ENCODE assay signal across 4 fruit fly cellular contexts in genomic region chr3R:21822562-21822933, dm6.
TF ChIP-seq lines count a peak whose summit lies in the region.

TSS of gene CASK (minus strand) at chr3R:21822674.

- no peak for TF ChIP-seq CTCF in whole organism, embryonic (GFP tag; optimal IDR thresholded peaks at IDR 0.05; lab: Kevin White, UChicago)

TF ChIP-seq in whole organism, adult, 20 proteins besides CTCF, POLR2A, EP300 and RAD21:
- TF ChIP-seq Mnt (GFP tag; optimal IDR thresholded peaks at IDR 0.05; lab: Kevin White, UChicago) (no peak), bab1 (GFP tag; optimal IDR thresholded peaks at IDR 0.05; lab: Kevin White, UChicago) (peak; percentile 4)

TF ChIP-seq in whole organism, embryonic, 481 proteins besides CTCF, POLR2A, EP300 and RAD21 (continues in another document):
- TF ChIP-seq vnd (GFP tag; IDR thresholded peaks at IDR 0.05; lab: Robert Waterston, UW; ENCODE audit: partially characterized antibody) (no peak), NC2α (GFP tag; optimal IDR thresholded peaks at IDR 0.05; lab: Kevin White, UChicago) (no peak), Sry-β (GFP tag; optimal IDR thresholded peaks at IDR 0.05; lab: Kevin White, UChicago) (no peak), CG31224 (GFP tag; IDR thresholded peaks at IDR 0.05; lab: Robert Waterston, UW) (no peak), row (GFP tag; IDR thresholded peaks at IDR 0.05; lab: Robert Waterston, UW) (peak; percentile 73), vvl (GFP tag; IDR thresholded peaks at IDR 0.05; lab: Robert Waterston, UW) (0 out of 2 replicates have a peak, but pooled peaks have one; percentile 16), CG15269 (tag; optimal IDR thresholded peaks at IDR 0.05; lab: Kevin White, UChicago) (no peak), pb (GFP tag; optimal IDR thresholded peaks at IDR 0.05; lab: Kevin White, UChicago) (no peak), CG6813 (GFP tag; optimal IDR thresholded peaks at IDR 0.05; lab: Kevin White, UChicago) (no peak), grau (tag; optimal IDR thresholded peaks at IDR 0.05; lab: Kevin White, UChicago) (peak; percentile 12), gro (GFP tag; optimal IDR thresholded peaks at IDR 0.05; lab: Kevin White, UChicago) (no peak), MTF-1 (GFP tag; optimal IDR thresholded peaks at IDR 0.05; lab: Kevin White, UChicago; ENCODE audit: borderline replicate concordance) (no peak), CG4282 (GFP tag; optimal IDR thresholded peaks at IDR 0.05; lab: Kevin White, UChicago) (no peak), Aef1 (GFP tag; IDR thresholded peaks at IDR 0.05; lab: Robert Waterston, UW) (no peak), sd (tag; optimal IDR thresholded peaks at IDR 0.05; lab: Kevin White, UChicago) (peak; percentile 63), CG2120 (GFP tag; optimal IDR thresholded peaks at IDR 0.05; lab: Kevin White, UChicago) (peak; percentile 24), CG33213 (GFP tag; optimal IDR thresholded peaks at IDR 0.05; lab: Kevin White, UChicago) (peak; percentile 49), Mes4 (GFP tag; optimal IDR thresholded peaks at IDR 0.05; lab: Kevin White, UChicago) (peak; percentile 46), yki (optimal IDR thresholded peaks at IDR 0.05; lab: Kevin White, UChicago) (no peak), org-1 (GFP tag; optimal IDR thresholded peaks at IDR 0.05; lab: Kevin White, UChicago) (no peak), pzg (GFP tag; optimal IDR thresholded peaks at IDR 0.05; lab: Kevin White, UChicago) (peak; percentile 78), klu (GFP tag; IDR thresholded peaks at IDR 0.05; lab: Robert Waterston, UW) (no peak), D19A (tag; optimal IDR thresholded peaks at IDR 0.05; lab: Kevin White, UChicago) (no peak), CG5180 (GFP tag; optimal IDR thresholded peaks at IDR 0.05; lab: Kevin White, UChicago) (no peak), CG17568 (GFP tag; optimal IDR thresholded peaks at IDR 0.05; lab: Kevin White, UChicago) (no peak), CG30403 (GFP tag; optimal IDR thresholded peaks at IDR 0.05; lab: Kevin White, UChicago) (no peak), CG6683 (GFP tag; optimal IDR thresholded peaks at IDR 0.05; lab: Kevin White, UChicago) (no peak), wek (GFP tag; optimal IDR thresholded peaks at IDR 0.05; lab: Kevin White, UChicago) (no peak), CG12155 (GFP tag; optimal IDR thresholded peaks at IDR 0.05; lab: Kevin White, UChicago) (no peak), onecut (GFP tag; IDR thresholded peaks at IDR 0.05; lab: Robert Waterston, UW) (peak; percentile 37)

TF ChIP-seq in whole organism, prepupa, 60 proteins besides CTCF, POLR2A, EP300 and RAD21:
- no peak for TF ChIP-seq Eip78C (GFP tag; lab: Kevin White, UChicago)
- TF ChIP-seq lz (GFP tag; optimal IDR thresholded peaks at IDR 0.05; lab: Kevin White, UChicago), result no peak
- TF ChIP-seq pdm3 (GFP tag; optimal IDR thresholded peaks at IDR 0.05; lab: Kevin White, UChicago), result peak; percentile 6
- TF ChIP-seq CG11762 (GFP tag; optimal IDR thresholded peaks at IDR 0.05; lab: Kevin White, UChicago; ENCODE audit: insufficient read depth), result no peak
- TF ChIP-seq ss (GFP tag; optimal IDR thresholded peaks at IDR 0.05; lab: Kevin White, UChicago), result no peak
- TF ChIP-seq CG3032 (tag; optimal IDR thresholded peaks at IDR 0.05; lab: Kevin White, UChicago), result no peak
- TF ChIP-seq CG1621 (tag; optimal IDR thresholded peaks at IDR 0.05; lab: Kevin White, UChicago), result no peak
- no peak for TF ChIP-seq CG31627 (GFP tag; optimal IDR thresholded peaks at IDR 0.05; lab: Kevin White, UChicago)
- peak; percentile 5 for TF ChIP-seq Hr39 (GFP tag; optimal IDR thresholded peaks at IDR 0.05; lab: Kevin White, UChicago)
- TF ChIP-seq fkh (GFP tag; optimal IDR thresholded peaks at IDR 0.05; lab: Kevin White, UChicago), result peak; percentile 73
- no peak for TF ChIP-seq CG6276 (GFP tag; optimal IDR thresholded peaks at IDR 0.05; lab: Kevin White, UChicago)
- TF ChIP-seq CG11294 (GFP tag; IDR thresholded peaks at IDR 0.05; lab: Robert Waterston, UW), result no peak
- no peak for TF ChIP-seq CG9139 (GFP tag; optimal IDR thresholded peaks at IDR 0.05; lab: Kevin White, UChicago)
- peak; percentile 3 for TF ChIP-seq Hr4 (GFP tag; optimal IDR thresholded peaks at IDR 0.05; lab: Kevin White, UChicago)
- TF ChIP-seq esn (GFP tag; optimal IDR thresholded peaks at IDR 0.05; lab: Kevin White, UChicago), result peak; percentile 19
- TF ChIP-seq OdsH (GFP tag; optimal IDR thresholded peaks at IDR 0.05; lab: Kevin White, UChicago), result no peak
- no peak for TF ChIP-seq CG15336 (GFP tag; IDR thresholded peaks at IDR 0.05; lab: Robert Waterston, UW)
- no peak for TF ChIP-seq vri (GFP tag; optimal IDR thresholded peaks at IDR 0.05; lab: Kevin White, UChicago)
- no peak for TF ChIP-seq dac (GFP tag; optimal IDR thresholded peaks at IDR 0.05; lab: Kevin White, UChicago)
- no peak for TF ChIP-seq CG6854 (GFP tag; optimal IDR thresholded peaks at IDR 0.05; lab: Kevin White, UChicago)
- peak; percentile 52 for TF ChIP-seq svp (GFP tag; lab: Kevin White, UChicago)
- TF ChIP-seq Eip75B (GFP tag; optimal IDR thresholded peaks at IDR 0.05; lab: Kevin White, UChicago), result no peak
- no peak for TF ChIP-seq CG6792 (GFP tag; optimal IDR thresholded peaks at IDR 0.05; lab: Kevin White, UChicago)

TF ChIP-seq in whole organism, wandering third instar larva, 38 proteins besides CTCF, POLR2A, EP300 and RAD21:
- TF ChIP-seq rgr (GFP tag; optimal IDR thresholded peaks at IDR 0.05; lab: Kevin White, UChicago) (peak; percentile 20), dl (GFP tag; optimal IDR thresholded peaks at IDR 0.05; lab: Kevin White, UChicago; ENCODE audit: insufficient read depth in 1 of 2, partially characterized antibody in 2 of 2) (no peak), Hr83 (GFP tag; optimal IDR thresholded peaks at IDR 0.05; lab: Kevin White, UChicago; ENCODE audit: poor library complexity, severe bottlenecking) (peak; percentile 3), Jra (GFP tag; optimal IDR thresholded peaks at IDR 0.05; lab: Kevin White, UChicago) (no peak), Rel (GFP tag; optimal IDR thresholded peaks at IDR 0.05; lab: Kevin White, UChicago) (no peak), Rel (tag; optimal IDR thresholded peaks at IDR 0.05; lab: Kevin White, UChicago) (peak; percentile 8), woc (GFP tag; optimal IDR thresholded peaks at IDR 0.05; lab: Kevin White, UChicago) (peak; percentile 27)
